Worm (Caenorhabditis elegans) whole organism, L2 larva: Measurements from ENCODE around the gene F47D12.3.

ENCODE experiments used
- ama-1 ChIP-seq: fragments of 150-350 bp; optimal IDR thresholded peaks from 2 replicates; lab custom pipeline; 2018; ENCODE audit warnings: inconsistent platforms
- elt-1 ChIP-seq: fragments of 150-350 bp; optimal IDR thresholded peaks from 2 replicates; lab custom pipeline; 2014; ENCODE audit warnings: missing biosample characterization, missing genetic modification characterization
- elt-3 ChIP-seq: sonication (generic microtip); optimal IDR thresholded peaks from 2 replicates; lab custom pipeline; 2017; ENCODE audit warnings: missing biosample characterization, missing genetic modification characterization
- fos-1 ChIP-seq: fragments of 150-350 bp; optimal IDR thresholded peaks from 2 replicates; lab custom pipeline; 2014; ENCODE audit warnings: missing biosample characterization, missing genetic modification characterization
- lin-13 ChIP-seq: fragments of 150-350 bp; optimal IDR thresholded peaks from 2 replicates; lab custom pipeline; 2014; ENCODE audit warnings: missing biosample characterization, missing genetic modification reagents, missing genetic modification characterization
- lin-39 ChIP-seq: fragments of 150-350 bp; optimal IDR thresholded peaks from 2 replicates; lab custom pipeline; 2014; ENCODE audit warnings: missing biosample characterization, missing genetic modification reagents, missing genetic modification characterization
- lsy-2 ChIP-seq, 2 experiments: fragments of 150-350 bp in 1 of 2; sonication (generic microtip) in 1 of 2; optimal IDR thresholded peaks; 2 replicates each; lab custom pipeline; 2014 to 2017; ENCODE audit warnings: missing biosample characterization in 2 of 2, missing genetic modification characterization in 2 of 2
- nhr-77 ChIP-seq: fragments of 150-350 bp; optimal IDR thresholded peaks from 2 replicates; lab custom pipeline; 2014; ENCODE audit warnings: missing biosample characterization, missing genetic modification characterization
- ztf-4 ChIP-seq: fragments of 150-350 bp; optimal IDR thresholded peaks from 2 replicates; lab custom pipeline; 2014; ENCODE audit warnings: missing biosample characterization, missing genetic modification characterization

ce11 chrIII:6278301-6278827 lies 19.9 kb upstream of the F47D12.3 start, which contains the start of gene C18F10.7:
- TF ChIP-seq fos-1 (tag; lab: Kevin White, UChicago) (peak; percentile 54), ama-1 (no peak), elt-1 (tag; lab: Kevin White, UChicago) (no peak), nhr-77 (tag; lab: Kevin White, UChicago) (no peak), lin-39 (tag; lab: Kevin White, UChicago) (no peak), elt-3 (no peak), ztf-4 (no peak), lin-13 (GFP tag; lab: Kevin White, UChicago) (peak; percentile 49), lsy-2 (tag; optimal IDR thresholded peaks at IDR 0.05; lab: Kevin White, UChicago) (peak in 1 of 2 experiments; percentile 80)
